Worm (Caenorhabditis elegans): ENCODE data around the gene sms-3.

- TF ChIP-seq ama-1 (optimal IDR thresholded peaks at IDR 0.05) (no peak), flt-1 (GFP tag; IDR thresholded peaks at IDR 0.05) (no peak), sea-1 (GFP tag; conservative IDR thresholded peaks at IDR 0.05) (no peak), hmbx-1 (tag; optimal IDR thresholded peaks at IDR 0.05) (no peak), hnd-1 (tag; optimal IDR thresholded peaks at IDR 0.05) (no peak), tbx-11 (GFP tag; IDR thresholded peaks at IDR 0.05) (no peak), tbx-37 (GFP tag; conservative IDR thresholded peaks at IDR 0.05) (no peak), F13C5.2 (tag; optimal IDR thresholded peaks at IDR 0.05) (no peak), aly-1 (tag; optimal IDR thresholded peaks at IDR 0.05) (no peak)
Measured at ce11 chrIII:1570006-1570405, 30.9 kb downstream of the sms-3 start, which contains the start of gene rep-1.
